Fruit fly (Drosophila melanogaster) whole organism, embryonic: ENCODE measurements around the gene dib.

ENCODE experiments used
- CoRest ChIP-seq: fragments of 200-800 bp; sonication (Bioruptor generic); optimal IDR thresholded peaks from 3 replicates; lab custom pipeline; 2018; ENCODE audit warnings: missing biosample characterization, mild to moderate bottlenecking, missing genetic modification characterization, moderate library complexity
- Hr39 ChIP-seq: fragments of >200 bp; optimal IDR thresholded peaks from 2 replicates; lab custom pipeline; 2017
- Mrtf ChIP-seq: fragments of 200-800 bp; sonication (Bioruptor generic); IDR thresholded peaks from 3 replicates; pipeline ENCODE4 v1.3.6; 2022; ENCODE audit warnings: missing biosample characterization, missing genetic modification characterization
- salm ChIP-seq: fragments of 200-800 bp; sonication (Bioruptor generic); optimal IDR thresholded peaks from 2 replicates; lab custom pipeline; 2018; ENCODE audit warnings: missing biosample characterization, mild to moderate bottlenecking, missing genetic modification characterization
- sisA ChIP-seq: fragments of 200-800 bp; sonication (Bioruptor generic); IDR thresholded peaks from 2 replicates; pipeline ENCODE4 v1.3.6; 2022; ENCODE audit warnings: missing biosample characterization, missing genetic modification characterization
- trem ChIP-seq: fragments of 200-800 bp; optimal IDR thresholded peaks from 3 replicates; lab custom pipeline; 2019; ENCODE audit warnings: missing biosample characterization, mild to moderate bottlenecking, missing genetic modification characterization, moderate library complexity

dm6 chr3L:4096546-4096945 lies 34.5 kb downstream of the dib start:
- no peak for TF ChIP-seq salm (tag; lab: Kevin White, UChicago)
- TF ChIP-seq CoRest (tag; lab: Kevin White, UChicago): no peak
- no peak for TF ChIP-seq Mrtf
- TF ChIP-seq Hr39 (lab: Kevin White, UChicago): no peak
- no peak for TF ChIP-seq trem
- TF ChIP-seq sisA (GFP tag; lab: Robert Waterston, UW): no peak
